Worm (Caenorhabditis elegans): ENCODE measurements around the gene fbxc-31.
"Not testable (repeated sequence)": the region's sequence is repeated elsewhere in the genome, so short reads cannot be mapped to it uniquely, and the experiment has no call there.

fbxc-31 gene

DNA sequence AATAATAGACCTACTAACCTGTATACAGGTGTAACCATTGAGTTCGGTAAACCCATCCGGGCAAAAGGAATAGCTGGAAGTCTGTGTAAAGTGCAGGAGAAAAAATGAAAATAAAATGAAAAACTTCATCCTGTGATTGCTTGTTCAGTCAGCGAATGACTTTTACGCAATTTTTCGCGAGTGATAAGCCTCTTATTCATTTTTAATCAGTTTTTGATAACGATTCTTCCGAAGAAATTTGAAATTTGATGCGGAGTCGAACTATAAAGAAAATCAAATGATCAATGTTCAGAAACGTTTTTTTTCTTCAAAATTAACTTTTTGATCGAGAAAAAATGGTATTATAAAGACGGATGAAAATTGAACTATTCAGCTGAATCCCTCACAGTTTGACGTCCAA lies 11.0 kb downstream of the fbxc-31 start:
- TF ChIP-seq hmg-20 (GFP tag; IDR thresholded peaks at IDR 0.05): no peak
- TF ChIP-seq ztf-3 (GFP tag; optimal IDR thresholded peaks at IDR 0.05): no peak
- no peak for TF ChIP-seq nfyb-1 (GFP tag; IDR thresholded peaks at IDR 0.05)
- TF ChIP-seq C06A6.2 (GFP tag; conservative IDR thresholded peaks at IDR 0.05): no peak
- peak; percentile 44 for TF ChIP-seq nhr-80 (tag; optimal IDR thresholded peaks at IDR 0.05)
- no peak for TF ChIP-seq ztf-25 (GFP tag; IDR thresholded peaks at IDR 0.05)

DNA sequence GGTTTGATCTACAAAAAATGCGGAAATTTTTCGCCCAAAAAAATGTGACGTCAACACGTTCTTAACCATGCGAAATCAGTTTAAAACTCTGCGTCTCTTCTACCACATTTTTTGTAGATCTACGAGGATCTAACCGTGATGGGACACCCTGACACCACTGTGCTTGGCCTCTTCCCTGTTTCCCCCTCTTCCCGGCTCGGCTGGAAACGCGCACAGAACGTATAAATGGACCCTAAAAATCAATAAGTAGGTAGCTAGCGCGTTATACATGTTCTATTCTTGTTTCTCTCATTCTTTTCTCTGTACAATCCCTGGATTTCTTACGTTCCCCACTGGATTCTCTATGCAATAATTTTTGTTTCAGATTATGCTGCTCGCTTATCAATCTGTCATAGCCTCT lies 11.7 kb downstream of the fbxc-31 start, which contains the start of gene fbxc-28:
fbxc-28 (plus strand) TSS at position 301 of the 400 bp plus-strand sequence.
- no peak for TF ChIP-seq ZK185.1 (tag; optimal IDR thresholded peaks at IDR 0.05; ENCODE audit: poor library complexity, severe bottlenecking)
- TF ChIP-seq F39B2.1 (GFP tag; IDR thresholded peaks at IDR 0.05): no peak
- no peak for TF ChIP-seq Y53G8AR.9 (GFP tag; conservative IDR thresholded peaks at IDR 0.05)
- no peak for TF ChIP-seq tbp1 (GFP tag; optimal IDR thresholded peaks at IDR 0.05)
- no peak for TF ChIP-seq aptf-3 (GFP tag; IDR thresholded peaks at IDR 0.05)
- TF ChIP-seq B0019.2 (GFP tag; conservative IDR thresholded peaks at IDR 0.05): no peak
- no peak for TF ChIP-seq Y95B8A.8 (GFP tag; IDR thresholded peaks at IDR 0.05)
- TF ChIP-seq rpc-1 (optimal IDR thresholded peaks at IDR 0.05): no peak
- TF ChIP-seq rpc-1 (tag; optimal IDR thresholded peaks at IDR 0.05): no peak
- TF ChIP-seq somi-1 (GFP tag; optimal IDR thresholded peaks at IDR 0.05): no peak
- no peak for TF ChIP-seq ztf-6 (GFP tag; IDR thresholded peaks at IDR 0.05)
- no peak for TF ChIP-seq F22D6.2 (tag; optimal IDR thresholded peaks at IDR 0.05)
- TF ChIP-seq snpc-3.4 (tag; optimal IDR thresholded peaks at IDR 0.05): no peak
- no peak for TF ChIP-seq lsl-1 (GFP tag; optimal IDR thresholded peaks at IDR 0.05)
- TF ChIP-seq B0261.1 (tag; optimal IDR thresholded peaks at IDR 0.05): no peak
- TF ChIP-seq ceh-40 (GFP tag; IDR thresholded peaks at IDR 0.05): no peak

DNA sequence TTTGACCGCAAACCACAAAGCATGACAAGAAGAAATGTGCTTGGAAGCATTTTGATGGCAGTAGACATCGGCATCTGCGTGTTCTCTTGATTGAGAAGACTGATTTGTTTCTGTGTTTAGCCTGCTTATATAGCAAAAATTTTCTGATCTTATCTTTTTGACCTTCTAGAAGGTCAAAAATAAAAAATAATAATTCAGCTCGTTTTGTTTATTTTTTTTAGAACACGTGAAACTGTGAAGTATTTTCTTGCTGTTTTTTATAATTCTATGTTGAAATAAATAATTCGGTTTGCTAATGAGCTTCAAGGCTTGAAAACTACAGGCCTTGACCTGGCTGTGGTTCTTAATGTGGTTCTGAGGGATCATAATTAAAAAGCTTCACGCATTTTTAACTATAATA lies 15.6 kb downstream of the fbxc-31 start, which contains the start of gene R07C3.13:
R07C3.13 (minus strand) TSS at position 101 of the 400 bp plus-strand sequence.
- TF ChIP-seq pha-4 (tag; optimal IDR thresholded peaks at IDR 0.05) (no peak), ceh-79 (tag; optimal IDR thresholded peaks at IDR 0.05) (no peak), ZK185.1 (tag; optimal IDR thresholded peaks at IDR 0.05; ENCODE audit: poor library complexity, severe bottlenecking) (no peak)

DNA sequence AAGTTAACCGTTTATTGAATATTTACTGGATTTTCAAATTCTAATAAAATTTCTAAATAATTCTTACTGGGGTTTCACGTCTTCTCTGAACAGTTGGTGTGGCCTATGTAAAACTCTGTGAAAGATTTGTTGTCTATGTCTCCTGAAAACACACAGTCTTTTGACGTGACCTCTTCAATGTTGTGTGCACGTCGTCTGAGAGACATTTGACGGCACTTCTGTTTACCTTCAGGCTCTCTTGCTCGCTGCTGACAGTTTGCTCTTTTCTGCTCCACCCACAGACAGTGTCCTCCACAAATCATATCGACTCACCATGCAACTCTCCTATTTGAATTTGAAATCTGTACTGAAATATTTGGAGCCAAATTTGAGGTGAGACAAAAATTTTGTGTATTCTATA lies 19.1 kb downstream of the fbxc-31 start, which contains the start of gene fbxc-34:
fbxc-34 (plus strand) TSS at position 301 of the 400 bp plus-strand sequence.
- not testable (repeated sequence) for TF ChIP-seq ztf-3 (GFP tag; optimal IDR thresholded peaks at IDR 0.05); tbx-9 (tag; optimal IDR thresholded peaks at IDR 0.05; ENCODE audit: borderline replicate concordance); ekl-4 (GFP tag; IDR thresholded peaks at IDR 0.05)

DNA sequence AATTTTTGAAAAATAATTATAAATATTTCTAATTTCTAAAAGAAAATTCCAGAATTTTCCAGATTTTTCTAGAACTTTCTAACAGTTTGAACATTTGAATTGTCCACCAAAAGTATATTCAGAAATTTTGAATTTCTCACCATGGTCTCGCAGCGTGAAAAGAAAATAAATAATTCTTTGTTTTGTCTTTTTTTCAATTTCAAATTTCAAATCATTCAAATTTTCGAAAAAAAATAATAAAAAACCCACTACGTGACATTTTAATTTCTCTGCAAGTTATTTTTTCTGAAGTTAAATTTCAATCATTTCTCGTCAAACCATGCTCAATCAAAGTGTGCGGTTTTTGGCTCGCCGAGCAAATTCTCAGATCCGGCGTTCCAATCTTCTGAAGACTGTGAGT lies 20.9 kb downstream of the fbxc-31 start, which contains the start of gene acs-15:
acs-15 (plus strand) TSS at position 301 of the 400 bp plus-strand sequence.
- no peak for TF ChIP-seq ZK185.1 (tag; optimal IDR thresholded peaks at IDR 0.05; ENCODE audit: poor library complexity, severe bottlenecking)
- TF ChIP-seq F57C9.4 (tag; optimal IDR thresholded peaks at IDR 0.05): no peak
- TF ChIP-seq tlf-1 (GFP tag; optimal IDR thresholded peaks at IDR 0.05): no peak
- no peak for TF ChIP-seq bed-2 (GFP tag; IDR thresholded peaks at IDR 0.05)
- no peak for TF ChIP-seq unc-62 (GFP tag; optimal IDR thresholded peaks at IDR 0.05)
- no peak for TF ChIP-seq mes-4 (tag; optimal IDR thresholded peaks at IDR 0.05)
- TF ChIP-seq rpc-1 (optimal IDR thresholded peaks at IDR 0.05): no peak
- TF ChIP-seq rpc-1 (tag; optimal IDR thresholded peaks at IDR 0.05): no peak
- no peak for TF ChIP-seq ekl-4 (GFP tag; IDR thresholded peaks at IDR 0.05)
- TF ChIP-seq egl-44 (GFP tag; IDR thresholded peaks at IDR 0.05): no peak
- TF ChIP-seq F37B4.10 (GFP tag; IDR thresholded peaks at IDR 0.05): no peak
- TF ChIP-seq hrde-1 (tag; optimal IDR thresholded peaks at IDR 0.05; ENCODE audit: borderline replicate concordance): no peak
- TF ChIP-seq let-526 (GFP tag; IDR thresholded peaks at IDR 0.05): no peak
- TF ChIP-seq rcor-1 (GFP tag; IDR thresholded peaks at IDR 0.05): no peak
- TF ChIP-seq sptf-2 (GFP tag; optimal IDR thresholded peaks at IDR 0.05): no peak
- no peak for TF ChIP-seq attf-6 (GFP tag; IDR thresholded peaks at IDR 0.05)
- no peak for TF ChIP-seq lsy-27 (tag; optimal IDR thresholded peaks at IDR 0.05; ENCODE audit: borderline replicate concordance, insufficient read depth)
- TF ChIP-seq lin-35 (GFP tag; optimal IDR thresholded peaks at IDR 0.05): no peak

Measured in whole organism, young adult.